Worm (Caenorhabditis elegans): ENCODE data around the gene enpl-1.

Gene enpl-1

ce11 chrIV:11111898-11112297 is 7.2 kb upstream of the enpl-1 start:
- TF ChIP-seq che-1 (tag; optimal IDR thresholded peaks at IDR 0.05) (no peak), nhr-11 (tag; optimal IDR thresholded peaks at IDR 0.05) (no peak), tbx-7 (tag; optimal IDR thresholded peaks at IDR 0.05) (no peak), ceh-45 (GFP tag; IDR thresholded peaks at IDR 0.05) (no peak), ref-2 (tag; optimal IDR thresholded peaks at IDR 0.05) (no peak), npax-4 (tag; optimal IDR thresholded peaks at IDR 0.05) (no peak), dmd-4 (tag; optimal IDR thresholded peaks at IDR 0.05; ENCODE audit: borderline replicate concordance) (no peak), ceh-6 (GFP tag; optimal IDR thresholded peaks at IDR 0.05) (no peak), pros-1 (tag; optimal IDR thresholded peaks at IDR 0.05) (no peak), F13H6.1 (tag; optimal IDR thresholded peaks at IDR 0.05) (no peak), hlh-8 (tag; optimal IDR thresholded peaks at IDR 0.05) (no peak), hlh-6 (tag; optimal IDR thresholded peaks at IDR 0.05) (no peak), hlh-13 (GFP tag; optimal IDR thresholded peaks at IDR 0.05) (no peak), gmeb-2 (tag; optimal IDR thresholded peaks at IDR 0.05) (no peak)

ce11 chrIV:11112641-11113040 is 6.5 kb upstream of the enpl-1 start, which contains the start of gene clc-9:
Gene clc-9 (plus strand): TSS chrIV:11112941.
- no peak for TF ChIP-seq ahr-1 (tag; optimal IDR thresholded peaks at IDR 0.05)
- no peak for TF ChIP-seq lim-6 (tag; optimal IDR thresholded peaks at IDR 0.05)
- TF ChIP-seq npax-4 (tag; optimal IDR thresholded peaks at IDR 0.05): no peak
- TF ChIP-seq pax-1 (tag; optimal IDR thresholded peaks at IDR 0.05): no peak
- no peak for TF ChIP-seq ceh-48 (tag; optimal IDR thresholded peaks at IDR 0.05)
- no peak for TF ChIP-seq ceh-19 (GFP tag; optimal IDR thresholded peaks at IDR 0.05)
- TF ChIP-seq pat-9 (tag; optimal IDR thresholded peaks at IDR 0.05): no peak
- TF ChIP-seq pag-3 (tag; optimal IDR thresholded peaks at IDR 0.05; ENCODE audit: borderline replicate concordance): no peak
- no peak for TF ChIP-seq fkh-6 (tag; optimal IDR thresholded peaks at IDR 0.05)
- TF ChIP-seq elt-2 (tag; optimal IDR thresholded peaks at IDR 0.05): no peak
- no peak for TF ChIP-seq ceh-45 (GFP tag; IDR thresholded peaks at IDR 0.05)
- no peak for TF ChIP-seq ceh-9 (tag; optimal IDR thresholded peaks at IDR 0.05)
- TF ChIP-seq che-1 (tag; optimal IDR thresholded peaks at IDR 0.05): no peak
- TF ChIP-seq ama-1 (optimal IDR thresholded peaks at IDR 0.05): no peak
- TF ChIP-seq sox-4 (tag; optimal IDR thresholded peaks at IDR 0.05): no peak
- TF ChIP-seq ceh-2 (tag; optimal IDR thresholded peaks at IDR 0.05): no peak
- no peak for TF ChIP-seq sdc-2 (tag; optimal IDR thresholded peaks at IDR 0.05)
- TF ChIP-seq tbx-2 (tag; optimal IDR thresholded peaks at IDR 0.05): no peak
- TF ChIP-seq ceh-18 (tag; optimal IDR thresholded peaks at IDR 0.05): no peak

- TF ChIP-seq unc-55 (GFP tag; optimal IDR thresholded peaks at IDR 0.05) (no peak), elt-2 (tag; optimal IDR thresholded peaks at IDR 0.05) (peak; percentile 15), nfya-1 (tag; optimal IDR thresholded peaks at IDR 0.05) (no peak), ceh-2 (tag; optimal IDR thresholded peaks at IDR 0.05) (no peak), tbx-2 (tag; optimal IDR thresholded peaks at IDR 0.05) (no peak), zip-5 (tag; optimal IDR thresholded peaks at IDR 0.05) (no peak)
These were observed 969 bp downstream of the enpl-1 start for ce11 chrIV:11119972-11120562.

ce11 chrIV:11124674-11125073 is 5.6 kb downstream of the enpl-1 start, which contains the start of gene spo-11:
Gene spo-11 (minus strand): TSS chrIV:11124862.
- TF ChIP-seq ceh-30 (tag; optimal IDR thresholded peaks at IDR 0.05) (no peak), pha-2 (tag; optimal IDR thresholded peaks at IDR 0.05) (no peak), K02D7.2 (tag; optimal IDR thresholded peaks at IDR 0.05) (no peak), eyg-1 (tag; optimal IDR thresholded peaks at IDR 0.05) (no peak), hlh-15 (tag; optimal IDR thresholded peaks at IDR 0.05) (no peak), fkh-10 (GFP tag; optimal IDR thresholded peaks at IDR 0.05) (no peak), elt-4 (tag; optimal IDR thresholded peaks at IDR 0.05) (no peak), unc-55 (GFP tag; optimal IDR thresholded peaks at IDR 0.05) (no peak), ceh-6 (GFP tag; optimal IDR thresholded peaks at IDR 0.05) (no peak), ref-2 (tag; optimal IDR thresholded peaks at IDR 0.05) (no peak), pat-9 (tag; optimal IDR thresholded peaks at IDR 0.05) (no peak), ceh-45 (GFP tag; IDR thresholded peaks at IDR 0.05) (no peak), T23F11.4 (GFP tag; optimal IDR thresholded peaks at IDR 0.05) (no peak), unc-42 (tag; optimal IDR thresholded peaks at IDR 0.05) (no peak), unc-86 (tag; optimal IDR thresholded peaks at IDR 0.05) (no peak), hlh-13 (GFP tag; optimal IDR thresholded peaks at IDR 0.05) (no peak)

All from whole organism, late embryonic.